Worm (Caenorhabditis elegans) whole organism, L4 larva: ENCODE measurements around the gene far-8.

Experiments
- aha-1 ChIP-seq: fragments of 150-350 bp; peaks from one replicate; lab custom pipeline; 2014; ENCODE audit warnings: missing biosample characterization, missing genetic modification characterization
- ceh-82 ChIP-seq: sonication (generic microtip); optimal IDR thresholded peaks from 2 replicates; lab custom pipeline; 2017; ENCODE audit warnings: missing biosample characterization, missing genetic modification characterization
- dpl-1 ChIP-seq: fragments of 150-350 bp; optimal IDR thresholded peaks from 2 replicates; lab custom pipeline; 2014; ENCODE audit warnings: missing biosample characterization, missing genetic modification reagents, missing genetic modification characterization
- dve-1 ChIP-seq: sonication (generic microtip); optimal IDR thresholded peaks from 2 replicates; lab custom pipeline; 2017; ENCODE audit warnings: antibody characterized with exemption, mild to moderate bottlenecking, missing genetic modification characterization, missing compliant biosample characterization; ENCODE audit not compliant: insufficient read depth
- madf-9 ChIP-seq: fragments of 200-800 bp; sonication (Bioruptor generic); conservative IDR thresholded peaks from 2 replicates; pipeline ENCODE4 v1.3.6; 2022; ENCODE audit warnings: missing genetic modification reagents, missing genetic modification characterization, missing compliant biosample characterization
- mep-1 ChIP-seq: fragments of 150-350 bp; sonication (generic microtip); optimal IDR thresholded peaks from 3 replicates; lab custom pipeline; 2014; ENCODE audit warnings: missing biosample characterization, missing genetic modification characterization
- nhr-111 ChIP-seq: fragments of 200-800 bp; sonication (Bioruptor generic); optimal IDR thresholded peaks from 2 replicates; lab custom pipeline; 2018; ENCODE audit warnings: mild to moderate bottlenecking, missing genetic modification characterization, missing compliant biosample characterization
- nhr-41 ChIP-seq: fragments of 200-800 bp; sonication (Bioruptor generic); IDR thresholded peaks from 2 replicates; pipeline ENCODE4 v1.3.6; 2022; ENCODE audit warnings: missing genetic modification reagents, missing genetic modification characterization, missing compliant biosample characterization
- nhr-76 ChIP-seq: fragments of 150-350 bp; optimal IDR thresholded peaks from 2 replicates; lab custom pipeline; 2014; ENCODE audit warnings: missing biosample characterization, missing genetic modification characterization
- nhr-77 ChIP-seq: fragments of 150-350 bp; optimal IDR thresholded peaks from 2 replicates; lab custom pipeline; 2014; ENCODE audit warnings: missing biosample characterization, missing genetic modification characterization
- zip-2 ChIP-seq: fragments of 150-350 bp; optimal IDR thresholded peaks from 2 replicates; lab custom pipeline; 2014; ENCODE audit warnings: missing biosample characterization, missing genetic modification characterization

DNA sequence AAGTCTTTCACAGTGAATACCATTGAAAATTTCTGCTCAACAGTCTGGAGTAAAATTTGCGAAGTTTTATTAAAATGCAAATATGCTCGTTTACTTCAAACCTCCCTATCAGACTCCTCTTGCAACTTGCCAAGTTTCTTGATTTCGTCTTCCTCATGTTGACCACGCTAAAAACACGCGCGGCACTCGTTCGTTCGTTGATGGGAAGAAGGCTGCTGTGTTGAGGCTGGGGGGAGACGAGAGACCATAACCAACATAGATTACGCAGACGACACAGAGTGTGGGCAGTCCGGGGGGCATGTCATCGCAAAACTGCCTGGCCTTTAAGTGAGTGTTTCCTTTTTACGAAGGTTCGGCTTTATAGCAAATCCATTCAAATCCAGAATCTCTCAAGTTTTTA is 1.3 kb downstream of the far-8 start:
- TF ChIP-seq zip-2 (tag; lab: Kevin White, UChicago) (no peak), ceh-82 (tag; lab: Kevin White, UChicago) (no peak), aha-1 (tag; lab: Kevin White, UChicago) (peak; percentile 40), nhr-111 (no peak), nhr-41 (GFP tag; lab: Robert Waterston, UW) (no peak), dpl-1 (GFP tag; lab: Kevin White, UChicago) (peak; percentile 15), nhr-76 (no peak), mep-1 (tag; lab: Kevin White, UChicago) (peak; percentile 57), dve-1 (no peak), nhr-77 (tag; lab: Kevin White, UChicago) (no peak), madf-9 (GFP tag; lab: Robert Waterston, UW) (peak; percentile 42; the same call in 1 of the 2 replicates)
